Worm (Caenorhabditis elegans): ENCODE results near the gene R07D5.2.

Gene R07D5.2

ce11 chrX:15133180-15133579 is 16.8 kb upstream of the R07D5.2 start:
- TF ChIP-seq ceh-19 (GFP tag; optimal IDR thresholded peaks at IDR 0.05) = no peak
- no peak for TF ChIP-seq npax-4 (tag; optimal IDR thresholded peaks at IDR 0.05)
- TF ChIP-seq ceh-2 (tag; optimal IDR thresholded peaks at IDR 0.05) = no peak
- peak; percentile 56 for TF ChIP-seq unc-42 (tag; optimal IDR thresholded peaks at IDR 0.05)
- TF ChIP-seq hlh-8 (tag; optimal IDR thresholded peaks at IDR 0.05) = no peak
- TF ChIP-seq odd-2 (tag; optimal IDR thresholded peaks at IDR 0.05) = no peak

ce11 chrX:15132073-15132472 is 15.7 kb upstream of the R07D5.2 start:
- no peak for TF ChIP-seq hlh-8 (tag; optimal IDR thresholded peaks at IDR 0.05)
- no peak for TF ChIP-seq mec-3 (tag; optimal IDR thresholded peaks at IDR 0.05; ENCODE audit: borderline replicate concordance)
- no peak for TF ChIP-seq nfya-1 (tag; optimal IDR thresholded peaks at IDR 0.05)
- no peak for TF ChIP-seq ztf-16 (tag; optimal IDR thresholded peaks at IDR 0.05)
- TF ChIP-seq Y22D7AL.16 (tag; optimal IDR thresholded peaks at IDR 0.05) = no peak
- no peak for TF ChIP-seq elt-4 (tag; optimal IDR thresholded peaks at IDR 0.05)
- TF ChIP-seq npax-4 (tag; optimal IDR thresholded peaks at IDR 0.05) = no peak
- no peak for TF ChIP-seq madf-2 (tag; optimal IDR thresholded peaks at IDR 0.05)
- no peak for TF ChIP-seq hlh-13 (GFP tag; optimal IDR thresholded peaks at IDR 0.05)
- TF ChIP-seq pha-2 (tag; optimal IDR thresholded peaks at IDR 0.05) = no peak
- TF ChIP-seq ceh-48 (tag; optimal IDR thresholded peaks at IDR 0.05) = no peak
- no peak for TF ChIP-seq odd-2 (tag; optimal IDR thresholded peaks at IDR 0.05)
- TF ChIP-seq syd-9 (tag; optimal IDR thresholded peaks at IDR 0.05) = no peak
- TF ChIP-seq gmeb-2 (tag; optimal IDR thresholded peaks at IDR 0.05) = no peak

- TF ChIP-seq syd-9 (tag; optimal IDR thresholded peaks at IDR 0.05) (no peak), unc-42 (tag; optimal IDR thresholded peaks at IDR 0.05) (peak; percentile 87)
These were observed 11.8 kb upstream of the R07D5.2 start for ce11 chrX:15128184-15128583.

- TF ChIP-seq madf-2 (tag; optimal IDR thresholded peaks at IDR 0.05) (no peak), pha-4 (tag; optimal IDR thresholded peaks at IDR 0.05) (no peak), nhr-232 (tag; optimal IDR thresholded peaks at IDR 0.05) (no peak), hlh-30 (tag; optimal IDR thresholded peaks at IDR 0.05; ENCODE audit: insufficient read depth) (no peak), K09A11.1 (tag; optimal IDR thresholded peaks at IDR 0.05; ENCODE audit: insufficient read depth) (no peak)
These were observed 10.9 kb upstream of the R07D5.2 start for ce11 chrX:15127338-15127737.

- TF ChIP-seq syd-9 (tag; optimal IDR thresholded peaks at IDR 0.05) (no peak), ceh-2 (tag; optimal IDR thresholded peaks at IDR 0.05) (no peak), ama-1 (optimal IDR thresholded peaks at IDR 0.05) (no peak), ceh-34 (tag; optimal IDR thresholded peaks at IDR 0.05) (no peak), unc-55 (GFP tag; optimal IDR thresholded peaks at IDR 0.05) (no peak), hlh-6 (tag; optimal IDR thresholded peaks at IDR 0.05) (no peak), elt-4 (tag; optimal IDR thresholded peaks at IDR 0.05) (no peak), unc-3 (GFP tag; conservative IDR thresholded peaks at IDR 0.05) (no peak), unc-3 (tag; optimal IDR thresholded peaks at IDR 0.05) (no peak), mec-3 (tag; optimal IDR thresholded peaks at IDR 0.05; ENCODE audit: borderline replicate concordance) (no peak), ceh-30 (tag; optimal IDR thresholded peaks at IDR 0.05) (no peak), F13H6.1 (tag; optimal IDR thresholded peaks at IDR 0.05) (no peak), K02D7.2 (tag; optimal IDR thresholded peaks at IDR 0.05) (no peak), dmd-4 (tag; optimal IDR thresholded peaks at IDR 0.05; ENCODE audit: borderline replicate concordance) (no peak), npax-4 (tag; optimal IDR thresholded peaks at IDR 0.05) (no peak), nhr-11 (tag; optimal IDR thresholded peaks at IDR 0.05) (no peak), C38D4.7 (GFP tag; optimal IDR thresholded peaks at IDR 0.05) (no peak), K09A11.1 (tag; optimal IDR thresholded peaks at IDR 0.05; ENCODE audit: insufficient read depth) (no peak), unc-42 (tag; optimal IDR thresholded peaks at IDR 0.05) (no peak)
These were observed 10.3 kb upstream of the R07D5.2 start for ce11 chrX:15126736-15127135.

- TF ChIP-seq unc-42 (tag; optimal IDR thresholded peaks at IDR 0.05) (peak; percentile 69), tbx-7 (tag; optimal IDR thresholded peaks at IDR 0.05) (no peak)
These were observed 8.7 kb upstream of the R07D5.2 start for ce11 chrX:15125138-15125537.

Data from whole organism, late embryonic.